Worm (Caenorhabditis elegans) whole organism, L1 larva: ENCODE measurements around the gene ZK380.2.

ENCODE experiments used
- ceh-90 ChIP-seq: sonication (generic microtip); optimal IDR thresholded peaks from 2 replicates; lab custom pipeline; 2016; ENCODE audit warnings: missing genetic modification characterization, missing compliant biosample characterization
- efl-1 ChIP-seq, 4 experiments: fragments of 150-350 bp; optimal IDR thresholded peaks in 3 of 4; peaks in 1 of 4; 1 replicate in 1 of 4; 2 replicates in 3 of 4; lab custom pipeline; 2014; ENCODE audit warnings: missing biosample characterization in 2 of 4, missing genetic modification characterization in 2 of 4, missing genetic modification reagents in 2 of 4
- hpl-2 ChIP-seq: fragments of 150-350 bp; optimal IDR thresholded peaks from 2 replicates; lab custom pipeline; 2014; ENCODE audit warnings: missing biosample characterization, missing genetic modification reagents, missing genetic modification characterization
- nhr-85 ChIP-seq: sonication (generic microtip); peaks from one replicate; lab custom pipeline; 2016; ENCODE audit warnings: missing genetic modification characterization, inconsistent platforms, missing compliant biosample characterization
- unc-130 ChIP-seq: fragments of 150-350 bp; optimal IDR thresholded peaks from 2 replicates; lab custom pipeline; 2017; ENCODE audit warnings: missing biosample characterization, missing genetic modification characterization, inconsistent platforms

Gene ZK380.2

ce11 chrX:1682558-1682957 is 51.3 kb downstream of the ZK380.2 start, which contains the start of gene meg-4:
TSS of gene meg-4 (plus strand) at chrX:1682954.
- TF ChIP-seq nhr-85 (no peak), efl-1 (optimal IDR thresholded peaks at IDR 0.05; lab: Kevin White, UChicago) (peak in 1 of 2 experiments; percentile 8), efl-1 (GFP tag; optimal IDR thresholded peaks at IDR 0.05 in 1 of 2; lab: Kevin White, UChicago) (no peak), hpl-2 (GFP tag; lab: Kevin White, UChicago) (no peak), ceh-90 (tag; lab: Kevin White, UChicago) (no peak), unc-130 (tag; lab: Kevin White, UChicago) (no peak)
